Worm (Caenorhabditis elegans): ENCODE data around the gene fut-2.

The fut-2 gene

DNA sequence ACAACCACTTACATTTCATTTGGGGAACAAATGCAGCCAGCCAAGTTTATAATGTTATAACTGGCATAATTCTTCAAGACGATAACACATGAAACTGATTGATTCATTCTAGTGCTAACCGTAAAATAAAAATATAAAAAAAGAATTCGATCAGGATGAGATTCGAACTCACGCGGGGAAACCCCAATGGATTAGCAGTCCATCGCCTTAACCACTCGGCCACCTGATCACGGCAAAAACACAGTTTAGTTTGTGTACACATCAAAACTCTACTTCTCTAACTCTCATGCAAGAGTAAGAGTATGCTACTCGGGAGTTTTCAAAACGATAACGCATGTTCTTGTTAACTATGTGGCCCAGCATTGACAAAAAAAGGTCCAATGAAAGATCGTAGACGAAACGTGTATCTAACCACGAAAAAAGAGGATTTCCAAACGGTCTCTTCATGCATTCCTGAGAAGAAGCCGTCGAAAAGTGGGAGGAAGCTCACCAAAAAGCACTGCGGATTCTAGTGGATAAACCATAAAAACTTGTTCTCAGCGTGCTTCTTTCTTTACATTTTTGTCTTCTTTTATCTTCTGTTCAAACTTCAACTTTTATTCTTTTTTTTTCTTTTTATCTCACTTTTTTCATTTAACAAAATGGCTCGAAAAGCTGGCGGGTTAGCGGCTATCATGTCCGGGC is 23.8 kb downstream of the fut-2 start, which contains the start of gene twk-10 (continued):
- TF ChIP-seq nhr-6 (tag; optimal IDR thresholded peaks at IDR 0.05), result no peak
- TF ChIP-seq F44E2.7 (GFP tag; IDR thresholded peaks at IDR 0.05), result 0 out of 2 replicates have a peak, but pooled peaks have one; percentile 62
- no peak for TF ChIP-seq zip-11 (GFP tag; IDR thresholded peaks at IDR 0.05)
- no peak for TF ChIP-seq lin-39 (tag; optimal IDR thresholded peaks at IDR 0.05)
- no peak for TF ChIP-seq mep-1 (tag; optimal IDR thresholded peaks at IDR 0.05)
- TF ChIP-seq unc-62 (GFP tag; optimal IDR thresholded peaks at IDR 0.05 in 1 of 2), result no peak
- TF ChIP-seq unc-62 (tag; optimal IDR thresholded peaks at IDR 0.05), result no peak
- TF ChIP-seq zip-2 (tag; optimal IDR thresholded peaks at IDR 0.05), result no peak
- TF ChIP-seq lin-38 (GFP tag; IDR thresholded peaks at IDR 0.05), result no peak
- TF ChIP-seq snpc-1.2 (GFP tag; IDR thresholded peaks at IDR 0.05), result no peak
- no peak for TF ChIP-seq nhr-237 (tag; optimal IDR thresholded peaks at IDR 0.05)
- no peak for TF ChIP-seq ces-1 (GFP tag; optimal IDR thresholded peaks at IDR 0.05)
- 0 out of 2 replicates have a peak, but pooled peaks have one; percentile 49 for TF ChIP-seq D1046.2 (GFP tag; IDR thresholded peaks at IDR 0.05)
- peak; percentile 86 for TF ChIP-seq lim-7 (GFP tag; IDR thresholded peaks at IDR 0.05)
- TF ChIP-seq lsy-2 (tag; optimal IDR thresholded peaks at IDR 0.05), result no peak
- no peak for TF ChIP-seq dpl-1 (GFP tag; optimal IDR thresholded peaks at IDR 0.05)

DNA sequence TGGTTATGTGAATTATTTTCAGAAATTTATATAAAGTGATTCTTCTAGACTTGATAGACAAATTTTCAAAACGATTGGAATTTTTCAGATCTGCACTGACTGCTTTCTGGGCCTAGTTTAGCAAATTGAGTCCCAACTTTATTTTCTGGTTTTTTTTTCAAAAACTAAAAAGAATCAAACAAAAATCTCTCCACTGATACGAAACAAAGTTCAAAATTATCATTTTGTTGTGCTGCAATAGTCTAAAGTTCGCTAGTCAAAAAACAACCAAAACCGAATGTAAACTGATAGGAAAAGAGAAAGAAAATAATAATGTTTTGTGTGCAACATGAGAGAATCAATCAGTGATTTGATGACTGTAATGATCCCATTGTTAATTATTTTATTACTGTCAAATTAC is 25.8 kb downstream of the fut-2 start, which contains the start of gene lipl-4:
lipl-4 (plus strand) TSS at position 301 of the 400 bp plus-strand sequence.
- no peak for TF ChIP-seq zip-11 (GFP tag; IDR thresholded peaks at IDR 0.05)
- TF ChIP-seq lim-7 (GFP tag; IDR thresholded peaks at IDR 0.05), result no peak
- no peak for TF ChIP-seq daf-16 (GFP tag; optimal IDR thresholded peaks at IDR 0.05)
- peak; percentile 53 for TF ChIP-seq daf-16 (tag; optimal IDR thresholded peaks at IDR 0.05)
- no peak for TF ChIP-seq ceh-28 (tag; optimal IDR thresholded peaks at IDR 0.05)
- no peak for TF ChIP-seq ama-1 (optimal IDR thresholded peaks at IDR 0.05)
- peak; percentile 1 for TF ChIP-seq dve-1 (tag; optimal IDR thresholded peaks at IDR 0.05; ENCODE audit: insufficient read depth)

DNA sequence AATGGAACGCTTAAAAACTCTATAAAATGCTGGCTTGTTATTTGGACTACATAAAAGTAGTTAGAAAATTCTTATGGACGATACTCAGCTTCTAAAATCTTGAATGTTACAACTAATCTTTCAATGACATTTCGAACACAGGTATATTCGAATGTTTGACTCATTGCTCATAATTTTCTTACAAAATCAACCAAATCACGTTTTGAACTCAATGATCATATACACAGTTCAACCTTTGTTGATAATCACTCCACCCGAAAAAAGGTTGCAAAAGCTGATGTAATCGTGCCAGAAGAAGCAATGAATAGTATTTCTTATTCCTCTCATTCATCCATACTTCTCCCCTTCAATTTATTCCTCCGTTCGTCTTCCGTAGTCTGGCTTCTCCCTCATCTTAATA is 26.5 kb downstream of the fut-2 start, which contains the start of gene K04A8.20:
K04A8.20 (plus strand) TSS at position 301 of the 400 bp plus-strand sequence.
- TF ChIP-seq dve-1 (tag; optimal IDR thresholded peaks at IDR 0.05; ENCODE audit: insufficient read depth) (peak; percentile 2), nhr-237 (tag; optimal IDR thresholded peaks at IDR 0.05) (no peak)

DNA sequence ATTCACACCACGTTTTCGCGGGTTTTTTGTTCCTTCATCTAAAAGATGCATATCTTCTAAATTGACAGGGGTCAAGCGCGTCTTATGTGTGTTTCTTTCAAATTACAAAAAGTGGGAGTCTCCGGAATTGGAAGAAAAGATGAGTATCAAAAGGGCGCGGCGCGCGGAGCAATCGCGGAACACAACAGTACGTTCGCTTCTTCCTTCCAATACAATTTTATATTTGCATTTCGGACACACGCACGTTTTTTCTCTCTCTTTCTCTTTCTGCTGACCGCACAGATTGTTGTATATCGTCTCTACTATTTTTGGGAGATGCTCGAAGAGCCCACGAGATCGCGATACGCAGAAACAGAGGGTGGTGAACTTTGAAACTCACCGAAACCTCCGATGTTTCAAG is 27.4 kb downstream of the fut-2 start:
- TF ChIP-seq mdl-1 (tag; optimal IDR thresholded peaks at IDR 0.05) (peak in 1 of 2 experiments; percentile 8), aha-1 (tag) (peak; percentile 37), dve-1 (tag; optimal IDR thresholded peaks at IDR 0.05; ENCODE audit: insufficient read depth) (peak; percentile 22), daf-16 (GFP tag; optimal IDR thresholded peaks at IDR 0.05) (no peak), daf-16 (tag; optimal IDR thresholded peaks at IDR 0.05) (no peak), Y48G9A.11 (GFP tag; IDR thresholded peaks at IDR 0.05) (no peak), unc-62 (GFP tag; optimal IDR thresholded peaks at IDR 0.05 in 1 of 2) (peak in 1 of 2 experiments; percentile 95), unc-62 (tag; optimal IDR thresholded peaks at IDR 0.05) (no peak)

DNA sequence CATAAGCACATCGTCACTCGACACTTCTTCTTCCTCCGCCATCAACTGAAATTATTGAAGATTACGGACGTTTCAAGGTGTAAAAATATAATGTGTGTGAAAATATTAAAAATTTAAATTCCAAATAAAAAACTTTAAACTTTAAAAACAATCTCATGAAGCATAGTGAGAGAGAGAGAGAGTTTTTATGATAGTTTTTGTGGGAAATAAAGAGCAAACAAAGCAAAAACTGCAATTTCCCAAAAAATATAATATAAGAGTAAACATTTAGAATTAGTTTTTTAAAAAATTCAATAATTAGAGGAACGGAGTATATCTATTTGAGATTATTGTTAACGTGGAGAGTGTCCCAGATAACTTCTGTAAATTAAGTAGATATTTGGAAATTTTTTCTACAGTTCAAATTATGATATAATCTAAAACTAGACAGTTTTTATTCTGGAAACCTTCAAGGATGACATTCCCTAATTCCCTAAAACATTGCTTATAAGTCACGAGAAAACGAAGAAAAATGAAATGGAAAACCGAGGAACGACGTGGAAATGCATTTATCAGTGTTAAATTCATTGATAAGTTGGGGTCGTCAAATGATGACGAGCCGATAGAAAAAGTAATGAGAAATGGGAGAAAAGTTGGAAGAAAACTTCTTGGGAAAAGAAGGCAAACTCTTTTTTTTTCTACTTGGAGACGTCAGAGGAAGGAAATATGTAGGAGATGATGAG is 29.1 kb downstream of the fut-2 start, which contains the start of gene dre-1:
dre-1 (minus strand) TSS at position 51 of the 722 bp plus-strand sequence.
- TF ChIP-seq ama-1 (optimal IDR thresholded peaks at IDR 0.05) (no peak), ceh-28 (tag; optimal IDR thresholded peaks at IDR 0.05) (no peak), dve-1 (tag; optimal IDR thresholded peaks at IDR 0.05; ENCODE audit: insufficient read depth) (peak; percentile 62), daf-16 (GFP tag; optimal IDR thresholded peaks at IDR 0.05) (no peak), daf-16 (tag; optimal IDR thresholded peaks at IDR 0.05) (peak; percentile 26), dmd-6 (GFP tag; IDR thresholded peaks at IDR 0.05) (0 out of 2 replicates have a peak, but pooled peaks have one; percentile 18), hlh-11 (tag; optimal IDR thresholded peaks at IDR 0.05) (peak; percentile 14), nhr-28 (tag; optimal IDR thresholded peaks at IDR 0.05) (peak; percentile 45), hlh-30 (tag; optimal IDR thresholded peaks at IDR 0.05; ENCODE audit: insufficient read depth) (peak; percentile 11), zip-2 (tag; optimal IDR thresholded peaks at IDR 0.05) (no peak), snpc-4 (tag; optimal IDR thresholded peaks at IDR 0.05) (no peak), aha-1 (tag) (peak; percentile 71), pqm-1 (tag; optimal IDR thresholded peaks at IDR 0.05) (peak; percentile 37), dpl-1 (GFP tag; optimal IDR thresholded peaks at IDR 0.05) (no peak)

Measured in whole organism, L4 larva.